Fruit fly (Drosophila melanogaster) whole organism, embryonic: ENCODE measurements around the gene NdufV3.

Source experiments
- ATbp ChIP-seq: fragments of 200-800 bp; sonication (Bioruptor generic); optimal IDR thresholded peaks from 2 replicates; lab custom pipeline; 2017; ENCODE audit warnings: missing biosample characterization, mild to moderate bottlenecking, missing genetic modification characterization, missing genetic modification reagents
- Abd-B ChIP-seq: fragments of 200-800 bp; sonication (Bioruptor generic); optimal IDR thresholded peaks from 2 replicates; lab custom pipeline; 2018; ENCODE audit warnings: missing biosample characterization, mild to moderate bottlenecking, missing genetic modification characterization, moderate library complexity
- Atf-2 ChIP-seq: fragments of 200-800 bp; sonication (Bioruptor generic); optimal IDR thresholded peaks from 2 replicates; lab custom pipeline; 2016; ENCODE audit warnings: missing biosample characterization, missing genetic modification characterization
- Bdp1 ChIP-seq: fragments of 200-800 bp; sonication (Bioruptor generic); optimal IDR thresholded peaks from 3 replicates; lab custom pipeline; 2016; ENCODE audit warnings: missing biosample characterization, missing genetic modification characterization
- CG10209 ChIP-seq: fragments of 200-800 bp; sonication (Bioruptor generic); optimal IDR thresholded peaks from 3 replicates; lab custom pipeline; 2017; ENCODE audit warnings: missing biosample characterization, mild to moderate bottlenecking, missing genetic modification characterization, missing genetic modification reagents
- CG10654 ChIP-seq: fragments of 200-800 bp; sonication (Bioruptor generic); optimal IDR thresholded peaks from 2 replicates; lab custom pipeline; 2016; ENCODE audit warnings: missing biosample characterization, missing genetic modification characterization
- CG12071 ChIP-seq: fragments of 200-800 bp; sonication (Bioruptor generic); optimal IDR thresholded peaks from 3 replicates; lab custom pipeline; 2018; ENCODE audit warnings: missing biosample characterization, mild to moderate bottlenecking, missing genetic modification characterization
- CG1603 ChIP-seq: fragments of 200-800 bp; sonication (Bioruptor generic); optimal IDR thresholded peaks from 2 replicates; lab custom pipeline; 2019; ENCODE audit warnings: missing biosample characterization, mild to moderate bottlenecking, missing genetic modification characterization, moderate library complexity
- CG16779 ChIP-seq: fragments of 200-800 bp; sonication (Bioruptor generic); IDR thresholded peaks from 2 replicates; pipeline ENCODE4 v1.3.6; 2022; ENCODE audit warnings: missing biosample characterization, missing genetic modification characterization
- CG17359 ChIP-seq: fragments of 200-800 bp; sonication (Bioruptor generic); optimal IDR thresholded peaks from 3 replicates; lab custom pipeline; 2018; ENCODE audit warnings: missing biosample characterization, mild to moderate bottlenecking, missing genetic modification characterization, moderate library complexity
- CG17361 ChIP-seq: fragments of 200-800 bp; sonication (Bioruptor generic); IDR thresholded peaks from 3 replicates; pipeline ENCODE4 v1.3.6; 2022; ENCODE audit warnings: missing biosample characterization, missing genetic modification characterization
- CG3065 ChIP-seq: fragments of 200-800 bp; sonication (Bioruptor generic); optimal IDR thresholded peaks from 2 replicates; lab custom pipeline; 2016; ENCODE audit warnings: missing biosample characterization, missing genetic modification characterization
- CG3163 ChIP-seq: fragments of 200-800 bp; sonication (Bioruptor generic); optimal IDR thresholded peaks from 3 replicates; lab custom pipeline; 2016; ENCODE audit warnings: missing biosample characterization, missing genetic modification characterization
- CG32772 ChIP-seq: fragments of 200-800 bp; sonication (Bioruptor generic); IDR thresholded peaks from 2 replicates; pipeline ENCODE4 v1.3.6; 2022; ENCODE audit warnings: missing biosample characterization, missing genetic modification characterization
- CG3281 ChIP-seq: fragments of 200-800 bp; sonication (Bioruptor generic); optimal IDR thresholded peaks from 3 replicates; lab custom pipeline; 2017; ENCODE audit warnings: missing biosample characterization, mild to moderate bottlenecking, missing genetic modification characterization
- CG6765 ChIP-seq: fragments of 200-800 bp; sonication (Bioruptor generic); optimal IDR thresholded peaks from 3 replicates; lab custom pipeline; 2017; ENCODE audit warnings: missing biosample characterization, mild to moderate bottlenecking, missing genetic modification characterization
- CG8765 ChIP-seq: fragments of 200-800 bp; sonication (Bioruptor generic); IDR thresholded peaks from 2 replicates; pipeline ENCODE4 v1.3.6; 2022; ENCODE audit warnings: missing biosample characterization, missing genetic modification characterization
- CG9727 ChIP-seq: fragments of 200-800 bp; sonication (Bioruptor generic); optimal IDR thresholded peaks from 3 replicates; lab custom pipeline; 2017; ENCODE audit warnings: missing biosample characterization, mild to moderate bottlenecking, missing genetic modification characterization
- Dbx ChIP-seq: fragments of 200-800 bp; sonication (Bioruptor generic); IDR thresholded peaks from 3 replicates; pipeline ENCODE4 v1.3.6; 2022; ENCODE audit warnings: missing biosample characterization, missing genetic modification characterization
- Dip3 ChIP-seq: fragments of 200-800 bp; sonication (Bioruptor generic); optimal IDR thresholded peaks from 3 replicates; lab custom pipeline; 2016; ENCODE audit warnings: missing biosample characterization, missing genetic modification characterization
- Doc2 ChIP-seq: fragments of 200-800 bp; sonication (Bioruptor generic); IDR thresholded peaks from 2 replicates; pipeline ENCODE4 v1.3.6; 2022; ENCODE audit warnings: missing biosample characterization, missing genetic modification characterization
- Drgx ChIP-seq: fragments of 200-800 bp; sonication (Bioruptor generic); IDR thresholded peaks from 2 replicates; pipeline ENCODE4 v1.3.6; 2022; ENCODE audit warnings: missing biosample characterization, missing genetic modification characterization
- ERR ChIP-seq: fragments of 200-800 bp; sonication (Bioruptor generic); optimal IDR thresholded peaks from 2 replicates; lab custom pipeline; 2016; ENCODE audit warnings: missing biosample characterization, missing genetic modification characterization
- Fer2 ChIP-seq: fragments of 200-800 bp; sonication (Bioruptor generic); optimal IDR thresholded peaks from 2 replicates; lab custom pipeline; 2018; ENCODE audit warnings: missing biosample characterization, mild to moderate bottlenecking, missing genetic modification characterization, moderate library complexity
- Gug ChIP-seq: fragments of 200-800 bp; sonication (Bioruptor generic); IDR thresholded peaks from 4 replicates; pipeline ENCODE4 v1.3.6; 2022; ENCODE audit warnings: missing biosample characterization, missing genetic modification characterization
- MBD-R2 ChIP-seq: fragments of 200-800 bp; sonication (Bioruptor generic); IDR thresholded peaks from 2 replicates; pipeline ENCODE4 v1.3.6; 2022; ENCODE audit warnings: missing biosample characterization, missing genetic modification characterization
- MTF-1 ChIP-seq: fragments of 200-800 bp; sonication (Bioruptor generic); optimal IDR thresholded peaks from 2 replicates; lab custom pipeline; 2018; ENCODE audit warnings: missing biosample characterization, mild to moderate bottlenecking, missing genetic modification characterization, borderline replicate concordance
- Neu2 ChIP-seq: fragments of 200-800 bp; sonication (Bioruptor generic); optimal IDR thresholded peaks from 3 replicates; lab custom pipeline; 2016; ENCODE audit warnings: missing biosample characterization, missing genetic modification characterization, borderline replicate concordance
- Ptx1 ChIP-seq: fragments of 200-800 bp; sonication (Bioruptor generic); IDR thresholded peaks from 2 replicates; pipeline ENCODE4 v1.3.6; 2022; ENCODE audit warnings: missing biosample characterization, missing genetic modification characterization
- Sox102F ChIP-seq: fragments of 200-800 bp; sonication (Bioruptor generic); optimal IDR thresholded peaks from 2 replicates; lab custom pipeline; 2018; ENCODE audit warnings: missing biosample characterization, mild to moderate bottlenecking, missing genetic modification characterization, moderate library complexity
- al ChIP-seq: fragments of 200-800 bp; sonication (Bioruptor generic); IDR thresholded peaks from 2 replicates; pipeline ENCODE4 v1.3.6; 2022; ENCODE audit warnings: missing biosample characterization, missing genetic modification characterization
- dmrt99B ChIP-seq: fragments of 200-800 bp; sonication (Bioruptor generic); optimal IDR thresholded peaks from 2 replicates; lab custom pipeline; 2018; ENCODE audit warnings: missing biosample characterization, mild to moderate bottlenecking, missing genetic modification characterization, moderate library complexity
- ewg ChIP-seq: fragments of 200-800 bp; sonication (Bioruptor generic); optimal IDR thresholded peaks from 3 replicates; lab custom pipeline; 2017; ENCODE audit warnings: mild to moderate bottlenecking, missing biosample characterization, missing genetic modification reagents, missing genetic modification characterization
- exex ChIP-seq: fragments of 200-800 bp; sonication (Bioruptor generic); optimal IDR thresholded peaks from 4 replicates; lab custom pipeline; 2018; ENCODE audit warnings: missing biosample characterization, mild to moderate bottlenecking, missing genetic modification characterization, moderate library complexity
- fd3F ChIP-seq: fragments of 200-800 bp; sonication (Bioruptor generic); optimal IDR thresholded peaks from 2 replicates; lab custom pipeline; 2018; ENCODE audit warnings: missing biosample characterization, mild to moderate bottlenecking, missing genetic modification characterization, moderate library complexity
- gcm ChIP-seq: fragments of 200-800 bp; sonication (Bioruptor generic); optimal IDR thresholded peaks from 2 replicates; lab custom pipeline; 2019; ENCODE audit warnings: missing biosample characterization, mild to moderate bottlenecking, missing genetic modification characterization, moderate library complexity
- grau ChIP-seq: fragments of 200-800 bp; optimal IDR thresholded peaks from 3 replicates; lab custom pipeline; 2019; ENCODE audit warnings: missing biosample characterization, mild to moderate bottlenecking, missing genetic modification characterization, moderate library complexity
- oc ChIP-seq: fragments of 200-800 bp; sonication (Bioruptor generic); optimal IDR thresholded peaks from 2 replicates; lab custom pipeline; 2018; ENCODE audit warnings: missing biosample characterization, mild to moderate bottlenecking, missing genetic modification characterization, moderate library complexity
- odd ChIP-seq: fragments of 200-800 bp; sonication (Bioruptor generic); optimal IDR thresholded peaks from 2 replicates; lab custom pipeline; 2017; ENCODE audit warnings: missing biosample characterization, mild to moderate bottlenecking, missing genetic modification characterization
- onecut ChIP-seq: fragments of 200-800 bp; sonication (Bioruptor generic); IDR thresholded peaks from 2 replicates; pipeline ENCODE4 v1.3.6; 2022; ENCODE audit warnings: missing biosample characterization, missing genetic modification characterization
- pb ChIP-seq: fragments of 200-800 bp; sonication (Bioruptor generic); optimal IDR thresholded peaks from 3 replicates; lab custom pipeline; 2016; ENCODE audit warnings: missing biosample characterization, missing genetic modification characterization
- pfk ChIP-seq: fragments of 200-800 bp; sonication (Bioruptor generic); optimal IDR thresholded peaks from 2 replicates; lab custom pipeline; 2018; ENCODE audit warnings: missing biosample characterization, mild to moderate bottlenecking, missing genetic modification characterization, moderate library complexity
- pita ChIP-seq: fragments of 200-800 bp; sonication (Bioruptor generic); optimal IDR thresholded peaks from 2 replicates; lab custom pipeline; 2017; ENCODE audit warnings: missing biosample characterization, mild to moderate bottlenecking, missing genetic modification characterization
- pros ChIP-seq: fragments of 200-800 bp; sonication (Bioruptor generic); optimal IDR thresholded peaks from 3 replicates; lab custom pipeline; 2019; ENCODE audit warnings: missing biosample characterization, mild to moderate bottlenecking, missing genetic modification characterization, moderate library complexity
- scrt ChIP-seq: fragments of 200-800 bp; sonication (Bioruptor generic); optimal IDR thresholded peaks from 2 replicates; lab custom pipeline; 2018; ENCODE audit warnings: missing biosample characterization, mild to moderate bottlenecking, missing genetic modification characterization, moderate library complexity
- sim ChIP-seq: fragments of 200-800 bp; sonication (Bioruptor generic); IDR thresholded peaks from 2 replicates; pipeline ENCODE4 v1.3.6; 2022; ENCODE audit warnings: missing biosample characterization, missing genetic modification characterization
- sisA ChIP-seq: fragments of 200-800 bp; sonication (Bioruptor generic); IDR thresholded peaks from 2 replicates; pipeline ENCODE4 v1.3.6; 2022; ENCODE audit warnings: missing biosample characterization, missing genetic modification characterization
- usp ChIP-seq: fragments of >200 bp; optimal IDR thresholded peaks from 2 replicates; lab custom pipeline; 2017; ENCODE audit warnings: missing biosample characterization, missing genetic modification characterization
- wor ChIP-seq: fragments of 200-800 bp; sonication (Bioruptor generic); IDR thresholded peaks from 2 replicates; pipeline ENCODE4 v1.3.6; 2022; ENCODE audit warnings: missing biosample characterization, missing genetic modification characterization

The NdufV3 gene

dm6 chrX:11338047-11338747, 11.6 kb upstream of the NdufV3 start (continued):
- TF ChIP-seq CG9727 (peak; percentile 79), Doc2 (GFP tag; lab: Robert Waterston, UW) (no peak), ATbp (GFP tag; lab: Kevin White, UChicago) (peak; percentile 59), CG10654 (peak; percentile 41), Ptx1 (GFP tag; lab: Robert Waterston, UW) (peak; percentile 73), odd (GFP tag; lab: Kevin White, UChicago) (no peak), wor (GFP tag; lab: Robert Waterston, UW) (0 out of 2 replicates have a peak, but pooled peaks have one; percentile 28), CG17359 (peak; percentile 61), oc (tag; lab: Kevin White, UChicago) (no peak), CG32772 (GFP tag; lab: Robert Waterston, UW) (peak; percentile 23; the same call in 1 of the 2 replicates), Drgx (peak; percentile 26; the same call in 1 of the 2 replicates), scrt (GFP tag; lab: Kevin White, UChicago) (no peak), Bdp1 (GFP tag; lab: Kevin White, UChicago) (peak; percentile 44), CG10209 (GFP tag; lab: Kevin White, UChicago) (peak; percentile 71), CG3163 (GFP tag; lab: Kevin White, UChicago) (peak; percentile 35), al (GFP tag; lab: Robert Waterston, UW) (no peak; the same call in 1 of the 2 replicates), Neu2 (GFP tag; lab: Kevin White, UChicago) (no peak), sim (GFP tag; lab: Robert Waterston, UW) (no peak), CG3281 (no peak), pb (GFP tag; lab: Kevin White, UChicago) (peak; percentile 46), ERR (GFP tag; lab: Kevin White, UChicago) (peak; percentile 15), CG6765 (GFP tag; lab: Kevin White, UChicago) (peak; percentile 29), Atf-2 (GFP tag; lab: Kevin White, UChicago) (peak; percentile 29), MTF-1 (peak; percentile 16), pros (GFP tag; lab: Kevin White, UChicago) (no peak), pita (GFP tag; lab: Kevin White, UChicago) (no peak), CG3065 (peak; percentile 8), CG8765 (GFP tag; lab: Robert Waterston, UW) (no peak), usp (GFP tag; lab: Kevin White, UChicago) (no peak), grau (tag; lab: Kevin White, UChicago) (peak; percentile 77), Gug (0 out of 4 replicates have a peak, but pooled peaks have one; percentile 6), CG12071 (no peak), CG17361 (GFP tag; lab: Robert Waterston, UW) (no peak; the same call in none of the 3 replicates), dmrt99B (peak; percentile 42), onecut (peak; percentile 89), sisA (GFP tag; lab: Robert Waterston, UW) (peak; percentile 69), gcm (GFP tag; lab: Kevin White, UChicago) (no peak), Abd-B (no peak), Dbx (GFP tag; lab: Robert Waterston, UW) (peak; percentile 46; the same call in 2 of the 3 replicates), CG1603 (tag; lab: Kevin White, UChicago) (no peak), Sox102F (GFP tag; lab: Kevin White, UChicago) (no peak), Fer2 (tag; lab: Kevin White, UChicago) (peak; percentile 26), MBD-R2 (no peak; the same call in 1 of the 2 replicates), fd3F (peak; percentile 55), exex (no peak), CG16779 (GFP tag; lab: Robert Waterston, UW) (no peak), ewg (GFP tag; lab: Kevin White, UChicago) (peak; percentile 48), pfk (GFP tag; lab: Kevin White, UChicago) (no peak), Dip3 (GFP tag; lab: Kevin White, UChicago) (peak; percentile 8)
